Worm (Caenorhabditis elegans): Measurements from ENCODE around the gene mec-3.

DNA sequence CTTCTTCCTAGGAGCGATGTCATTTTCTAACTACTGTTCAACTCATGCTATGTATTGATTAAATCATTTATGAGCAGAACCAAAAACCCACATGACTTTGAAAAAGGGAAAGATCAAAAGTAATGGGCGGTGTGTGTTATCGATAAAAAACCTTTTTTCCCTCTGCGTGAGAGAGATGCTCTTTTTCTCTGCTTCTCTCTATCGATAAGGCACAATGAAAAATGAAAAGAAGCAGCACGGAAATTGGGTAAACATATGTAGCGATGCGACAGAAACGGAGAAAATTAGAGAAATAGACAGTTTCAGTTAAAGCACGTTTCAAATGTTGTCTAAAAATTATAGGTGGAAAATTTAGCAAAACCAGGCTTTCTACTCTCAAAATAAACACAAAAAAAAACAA is 40.7 kb upstream of the mec-3 start:
- no peak for TF ChIP-seq flt-1 (GFP tag; IDR thresholded peaks at IDR 0.05)
- TF ChIP-seq hmbx-1 (tag; optimal IDR thresholded peaks at IDR 0.05), result no peak
- TF ChIP-seq F13C5.2 (tag; optimal IDR thresholded peaks at IDR 0.05), result no peak
- no peak for TF ChIP-seq tbx-11 (GFP tag; IDR thresholded peaks at IDR 0.05)
- no peak for TF ChIP-seq hnd-1 (tag; optimal IDR thresholded peaks at IDR 0.05)
- no peak for TF ChIP-seq ama-1 (optimal IDR thresholded peaks at IDR 0.05)
- no peak for TF ChIP-seq ets-7 (tag; optimal IDR thresholded peaks at IDR 0.05)
- TF ChIP-seq hmg-4 (GFP tag; optimal IDR thresholded peaks at IDR 0.05), result no peak
- TF ChIP-seq B0310.2 (tag; optimal IDR thresholded peaks at IDR 0.05), result no peak
- TF ChIP-seq scrt-1 (GFP tag; IDR thresholded peaks at IDR 0.05), result no peak
- no peak for TF ChIP-seq tbx-37 (GFP tag; conservative IDR thresholded peaks at IDR 0.05)
